Worm (Caenorhabditis elegans): ENCODE measurements around the gene T03F6.4.

ce11 chrIII:13402934-13403333, 17.0 kb downstream of the T03F6.4 start, which contains the start of gene mig-18:
- TF ChIP-seq nhr-120 (GFP tag; IDR thresholded peaks at IDR 0.05) (no peak), Y53G8AR.9 (GFP tag; conservative IDR thresholded peaks at IDR 0.05) (no peak), egrh-3 (GFP tag; IDR thresholded peaks at IDR 0.05) (no peak), F23B12.7 (tag; optimal IDR thresholded peaks at IDR 0.05; ENCODE audit: insufficient read depth) (no peak), pha-4 (tag; optimal IDR thresholded peaks at IDR 0.05) (no peak), F39B2.1 (GFP tag; IDR thresholded peaks at IDR 0.05) (no peak), repo-1 (tag; optimal IDR thresholded peaks at IDR 0.05) (no peak), ztf-6 (GFP tag; IDR thresholded peaks at IDR 0.05) (no peak), tlf-1 (GFP tag; optimal IDR thresholded peaks at IDR 0.05) (no peak), lin-54 (GFP tag; optimal IDR thresholded peaks at IDR 0.05) (no peak), bed-1 (GFP tag; IDR thresholded peaks at IDR 0.05) (no peak)

All from whole organism, young adult.